Fruit fly (Drosophila melanogaster) whole organism, pupa: ENCODE data around the gene BomBc3.

Source experiments
- CG14655 ChIP-seq: fragments of 200-800 bp; sonication (Bioruptor generic); optimal IDR thresholded peaks from 3 replicates; lab custom pipeline; 2017; ENCODE audit warnings: mild to moderate bottlenecking, missing biosample characterization, missing genetic modification reagents, missing genetic modification characterization
- Ets98B ChIP-seq: fragments of 200-800 bp; sonication (Bioruptor generic); IDR thresholded peaks from 2 replicates; pipeline ENCODE4 v1.3.6; 2022; ENCODE audit warnings: missing biosample characterization, missing genetic modification characterization
- gl ChIP-seq: fragments of 200-800 bp; sonication (Bioruptor generic); optimal IDR thresholded peaks from 2 replicates; lab custom pipeline; 2018; ENCODE audit warnings: missing biosample characterization, mild to moderate bottlenecking, missing genetic modification characterization
- rn ChIP-seq: fragments of 200-800 bp; sonication (Bioruptor generic); IDR thresholded peaks from 2 replicates; pipeline ENCODE4 v1.3.6; 2022; ENCODE audit warnings: missing biosample characterization, missing genetic modification characterization

DNA sequence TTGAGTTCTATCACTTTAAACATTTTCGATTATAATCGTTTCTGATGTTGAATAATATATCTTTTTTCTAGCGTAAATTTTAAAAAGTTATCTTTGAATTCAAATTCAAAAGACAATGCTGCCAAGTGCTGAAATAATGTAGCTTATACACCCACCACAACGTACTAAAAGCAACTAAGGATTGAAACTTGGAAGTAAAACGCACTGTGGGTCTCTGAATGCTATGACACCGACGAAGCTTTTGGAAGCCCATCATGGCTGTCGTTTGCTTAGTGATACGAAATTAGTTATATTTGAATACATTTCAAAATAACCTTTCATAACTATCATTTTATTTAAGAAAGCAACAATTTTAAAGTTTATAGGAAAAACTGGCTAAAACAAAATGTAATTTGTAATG, 7.1 kb downstream of the BomBc3 start:
- TF ChIP-seq CG14655 (GFP tag; lab: Kevin White, UChicago) (no peak), gl (tag; lab: Kevin White, UChicago) (no peak), rn (GFP tag; lab: Robert Waterston, UW) (no peak), Ets98B (no peak)
